Fruit fly (Drosophila melanogaster) whole organism: ENCODE data around the gene Tsp33B.

Experiments used
- CG8478 ChIP-seq: fragments of >200 bp; optimal IDR thresholded peaks from 2 replicates; lab custom pipeline; 2018; ENCODE audit warnings: inconsistent platforms
- Dll ChIP-seq: fragments of >200 bp; optimal IDR thresholded peaks from 2 replicates; lab custom pipeline; 2017
- EcR ChIP-seq, 2 experiments: fragments of >200 bp; optimal IDR thresholded peaks; 2 replicates each; lab custom pipeline; 2017; ENCODE audit warnings: missing biosample characterization in 2 of 2, missing genetic modification characterization in 2 of 2, missing genetic modification reagents in 2 of 2
- pan ChIP-seq: fragments of >200 bp; optimal IDR thresholded peaks from 2 replicates; lab custom pipeline; 2017
- psq ChIP-seq: fragments of >200 bp; optimal IDR thresholded peaks from 2 replicates; lab custom pipeline; 2017
- usp ChIP-seq: fragments of >200 bp; optimal IDR thresholded peaks from 2 replicates; lab custom pipeline; 2017; ENCODE audit warnings: missing biosample characterization, missing genetic modification characterization, mixed read lengths

Tsp33B gene

DNA sequence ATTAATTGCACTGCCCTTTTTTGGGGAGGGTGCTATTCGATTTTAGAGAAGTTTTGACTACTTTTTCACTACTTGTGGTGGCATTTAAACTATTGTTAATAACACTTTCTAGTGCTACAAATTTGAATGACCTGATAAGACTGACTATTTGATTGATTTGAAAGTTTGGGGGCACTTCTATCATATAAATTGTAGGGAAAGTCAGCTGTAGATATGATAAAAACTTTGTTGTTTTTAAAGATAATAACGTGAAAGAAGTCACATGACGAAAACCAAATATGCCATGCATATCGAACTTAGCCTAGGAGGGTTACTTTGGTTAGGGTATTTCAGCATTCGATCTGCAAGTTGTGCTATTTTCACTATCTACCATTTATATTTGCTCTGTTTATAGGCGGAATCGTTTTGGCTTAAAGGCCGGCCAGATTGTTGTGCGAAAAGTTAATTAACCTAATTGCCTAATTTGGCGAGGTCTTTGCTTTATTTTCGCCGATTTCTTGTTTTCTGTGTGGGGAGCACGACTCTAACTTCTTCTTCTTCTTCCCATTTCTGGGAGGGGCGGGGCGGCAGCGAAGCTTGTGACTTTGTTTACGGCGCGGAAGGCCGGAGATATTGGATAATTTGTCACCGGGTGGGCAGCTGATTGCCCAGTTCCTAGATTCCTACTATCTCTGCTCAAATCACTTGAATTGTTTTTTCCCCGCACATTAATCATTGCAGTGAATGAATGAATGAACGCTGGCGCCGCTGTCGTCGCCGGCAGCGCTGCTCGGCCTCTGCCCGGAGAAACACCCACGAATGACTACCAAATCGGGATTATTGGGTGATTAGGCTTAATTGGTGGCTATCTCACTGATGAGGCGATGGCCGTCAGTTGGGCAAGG, 20.9 kb upstream of the Tsp33B start:
- peak; percentile 26 for TF ChIP-seq Dll (lab: Kevin White, UChicago)
- TF ChIP-seq usp (GFP tag; lab: Kevin White, UChicago) = no peak

DNA sequence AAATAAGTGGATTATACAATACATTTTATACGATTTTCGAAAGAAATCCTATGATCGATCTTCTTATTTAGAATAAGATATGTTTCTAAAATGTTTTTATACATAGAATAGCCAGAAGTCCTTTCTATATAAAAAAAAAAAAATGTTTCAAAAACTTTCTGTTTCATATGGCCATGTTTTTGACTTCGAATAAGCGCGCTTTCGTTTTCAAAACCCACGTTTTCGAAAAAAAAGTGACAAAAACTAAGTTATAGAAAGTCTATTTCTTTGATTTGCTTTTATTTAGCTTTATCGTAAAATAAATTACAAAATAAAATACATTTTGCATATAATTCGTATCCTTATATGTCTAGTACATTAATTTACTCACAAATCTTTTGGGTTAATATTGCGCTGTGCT, 17.7 kb upstream of the Tsp33B start:
- no peak for TF ChIP-seq usp (GFP tag; lab: Kevin White, UChicago)
- TF ChIP-seq Dll (lab: Kevin White, UChicago) = no peak
- TF ChIP-seq CG8478 (lab: Kevin White, UChicago) = no peak
- TF ChIP-seq psq = no peak
- TF ChIP-seq pan (lab: Kevin White, UChicago) = no peak
- no peak for TF ChIP-seq EcR (GFP tag; optimal IDR thresholded peaks at IDR 0.05; lab: Kevin White, UChicago)

DNA sequence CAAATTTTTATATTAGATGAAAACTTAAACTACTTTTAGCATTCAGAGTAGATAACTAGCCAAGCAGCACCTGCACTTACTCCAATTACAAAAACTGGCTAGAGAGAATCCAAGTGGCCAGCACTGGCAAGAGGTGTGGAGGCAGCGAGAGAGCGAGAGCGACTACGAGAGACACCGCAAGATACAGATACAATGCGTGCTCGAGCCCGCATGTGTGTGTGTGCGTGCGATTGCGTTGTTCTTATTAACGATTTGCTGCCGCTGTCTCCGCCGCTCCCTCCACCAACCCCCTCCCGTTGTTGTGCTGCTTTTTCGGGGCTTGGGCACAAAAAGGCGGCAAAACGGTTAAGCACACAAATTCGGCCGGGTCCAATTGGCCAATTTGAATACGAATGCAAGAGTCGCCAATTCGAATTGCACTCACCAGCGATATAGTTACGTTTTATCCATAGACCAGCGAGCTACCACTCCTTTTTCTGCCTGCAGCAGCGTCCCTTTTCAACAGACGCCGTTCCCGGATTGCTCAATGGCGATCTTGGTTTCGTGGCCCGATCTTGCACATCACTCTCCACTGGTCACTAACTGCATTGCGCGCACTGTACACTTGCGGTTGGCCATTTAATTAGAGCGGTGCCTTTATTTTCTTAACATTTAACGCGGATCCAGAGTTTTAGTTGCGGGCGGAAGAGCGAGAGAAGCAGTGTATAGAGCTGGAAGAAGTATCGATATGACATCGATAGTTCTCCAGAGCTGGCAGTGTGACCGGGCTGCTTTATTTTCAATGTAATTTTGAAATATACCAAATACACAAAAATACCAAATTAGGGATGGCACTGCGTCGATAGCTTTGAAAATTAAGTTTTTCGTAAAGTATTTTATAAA, 16.8 kb upstream of the Tsp33B start, which contains the start of gene crol:
Gene crol (minus strand): TSS at position 737 of the 882 bp plus-strand sequence.
- TF ChIP-seq Dll (lab: Kevin White, UChicago) (peak; percentile 89), EcR (GFP tag; optimal IDR thresholded peaks at IDR 0.05; lab: Kevin White, UChicago) (no peak)

DNA sequence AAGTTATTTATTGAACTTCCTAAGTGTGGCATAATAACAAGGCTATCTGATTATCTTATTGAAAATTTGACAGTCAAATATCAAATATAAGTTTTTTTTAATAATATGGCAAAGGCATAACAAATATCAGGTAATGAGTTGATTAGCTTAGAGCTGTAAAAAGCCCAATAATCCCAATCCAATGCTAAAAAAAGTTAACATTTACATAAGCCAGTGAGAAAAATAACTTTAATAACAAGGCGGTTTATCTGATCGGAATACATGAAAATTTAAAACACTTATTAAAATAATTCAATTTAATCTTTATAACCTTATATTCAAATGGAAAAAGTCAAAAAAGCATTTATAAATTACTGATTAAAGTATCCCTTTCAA, 16.1 kb upstream of the Tsp33B start:
- TF ChIP-seq pan (lab: Kevin White, UChicago) (no peak), usp (GFP tag; lab: Kevin White, UChicago) (no peak), CG8478 (lab: Kevin White, UChicago) (no peak), psq (no peak), Dll (lab: Kevin White, UChicago) (no peak), EcR (GFP tag; optimal IDR thresholded peaks at IDR 0.05; lab: Kevin White, UChicago) (no peak)

DNA sequence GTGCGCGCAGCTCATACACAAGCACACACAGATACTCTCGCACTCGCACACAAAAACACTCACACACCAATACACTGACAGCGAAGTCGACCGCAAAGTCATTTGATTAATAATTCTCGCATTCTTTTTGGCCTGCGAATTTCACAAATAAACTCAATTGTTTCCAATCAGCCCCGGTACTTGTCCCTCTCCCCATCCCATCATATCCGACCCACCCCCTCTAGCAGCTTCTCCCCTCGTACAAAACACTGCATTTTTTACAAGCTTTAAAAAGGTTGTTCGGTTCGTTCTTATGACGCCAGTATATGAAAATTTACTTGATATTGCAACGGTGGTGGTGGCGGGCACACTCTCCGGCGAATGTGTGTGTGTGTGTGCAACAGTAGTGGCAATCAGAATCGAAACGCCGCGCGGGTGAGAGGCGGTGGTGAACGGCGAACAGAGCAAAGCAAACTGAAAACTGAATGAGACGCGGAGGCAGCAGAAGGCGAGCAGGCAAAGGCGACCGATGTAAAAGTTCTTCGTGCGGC, 15.6 kb upstream of the Tsp33B start:
- TF ChIP-seq EcR (GFP tag; optimal IDR thresholded peaks at IDR 0.05; lab: Kevin White, UChicago) = peak in 1 of 2 experiments; percentile 29
- TF ChIP-seq psq = no peak
- TF ChIP-seq usp (GFP tag; lab: Kevin White, UChicago) = no peak
- no peak for TF ChIP-seq pan (lab: Kevin White, UChicago)
- peak; percentile 32 for TF ChIP-seq CG8478 (lab: Kevin White, UChicago)
- TF ChIP-seq Dll (lab: Kevin White, UChicago) = peak; percentile 70

DNA sequence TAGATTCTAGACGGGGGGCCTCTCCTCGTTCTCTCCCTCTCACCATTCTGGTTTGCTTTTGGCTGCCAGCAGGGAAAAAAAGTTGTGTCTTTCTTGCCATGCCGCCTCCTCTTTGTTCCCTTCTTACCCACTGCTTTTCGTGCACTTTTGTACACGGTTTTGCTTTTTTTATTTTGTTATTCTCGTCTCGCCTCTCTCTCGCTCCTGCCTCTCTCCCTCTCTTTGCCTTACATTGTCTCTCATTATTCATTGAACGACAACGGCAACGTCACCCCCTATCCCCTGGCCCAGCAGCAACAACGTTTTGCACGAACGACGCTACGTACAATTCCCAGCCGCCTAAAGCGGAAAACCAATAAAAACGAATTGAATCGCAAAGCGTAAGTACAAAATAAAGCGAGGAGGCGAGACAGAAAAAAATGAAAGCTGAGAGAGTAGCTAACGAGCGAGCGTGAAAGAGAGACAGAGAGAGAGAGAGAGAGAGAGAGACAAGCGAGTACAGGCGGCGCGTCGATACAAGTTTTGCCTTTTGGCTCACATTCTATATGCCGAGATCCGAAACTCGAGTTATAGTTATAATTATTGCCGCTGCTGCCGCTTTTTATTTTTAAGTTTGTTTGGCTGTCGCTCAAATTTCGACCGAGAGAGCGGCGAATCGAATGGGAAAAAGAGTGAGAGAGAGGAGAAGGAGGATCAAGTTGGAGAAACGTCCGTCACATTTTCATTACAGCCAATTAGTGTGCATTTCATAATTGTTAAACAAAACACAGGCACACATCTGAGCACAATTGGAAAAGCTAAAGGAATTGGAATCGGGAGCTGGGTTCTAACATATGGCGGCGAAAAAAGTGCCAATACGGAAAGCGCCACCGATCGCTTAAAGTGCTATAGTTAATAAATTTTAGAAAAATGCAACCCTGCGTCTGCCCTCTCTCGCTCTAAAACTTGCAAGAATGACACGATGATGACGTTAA, 14.8 kb upstream of the Tsp33B start:
- TF ChIP-seq Dll (lab: Kevin White, UChicago) (peak; percentile 92), psq (peak; percentile 81), usp (GFP tag; lab: Kevin White, UChicago) (no peak)

DNA sequence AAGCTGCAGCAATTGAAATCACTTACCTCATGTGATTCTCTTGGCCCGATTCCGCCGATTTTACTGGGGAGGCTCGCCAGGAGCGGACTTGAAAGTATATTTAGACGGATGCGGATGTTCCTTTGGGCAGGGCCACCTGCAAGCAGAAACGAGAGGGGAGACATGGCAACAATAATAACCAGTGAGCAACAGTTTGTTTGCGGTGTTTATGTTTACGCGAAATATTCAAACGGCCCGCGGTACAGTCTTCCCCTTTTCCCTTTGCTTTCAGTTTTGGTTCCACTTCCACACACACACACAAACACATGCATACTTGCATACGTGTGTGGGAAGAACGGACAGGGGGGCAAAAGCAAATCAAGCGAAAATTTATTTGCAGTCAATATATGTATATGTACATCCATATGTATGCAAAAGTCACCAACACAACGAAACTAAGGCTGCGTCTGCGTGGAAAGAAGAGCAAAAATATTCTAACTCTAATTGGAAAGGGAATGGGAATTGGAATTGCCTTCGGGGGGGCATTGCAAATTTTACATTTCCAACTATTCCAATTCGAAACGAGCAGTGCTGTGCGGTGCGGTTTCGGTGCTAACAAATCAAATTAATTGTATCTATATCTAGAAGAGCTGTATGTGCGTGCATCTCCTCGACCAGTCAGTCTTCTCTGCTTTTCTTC, 14.0 kb upstream of the Tsp33B start:
- TF ChIP-seq pan (lab: Kevin White, UChicago) (no peak), CG8478 (lab: Kevin White, UChicago) (no peak), usp (GFP tag; lab: Kevin White, UChicago) (no peak), psq (no peak), Dll (lab: Kevin White, UChicago) (no peak), EcR (GFP tag; optimal IDR thresholded peaks at IDR 0.05; lab: Kevin White, UChicago) (no peak)

DNA sequence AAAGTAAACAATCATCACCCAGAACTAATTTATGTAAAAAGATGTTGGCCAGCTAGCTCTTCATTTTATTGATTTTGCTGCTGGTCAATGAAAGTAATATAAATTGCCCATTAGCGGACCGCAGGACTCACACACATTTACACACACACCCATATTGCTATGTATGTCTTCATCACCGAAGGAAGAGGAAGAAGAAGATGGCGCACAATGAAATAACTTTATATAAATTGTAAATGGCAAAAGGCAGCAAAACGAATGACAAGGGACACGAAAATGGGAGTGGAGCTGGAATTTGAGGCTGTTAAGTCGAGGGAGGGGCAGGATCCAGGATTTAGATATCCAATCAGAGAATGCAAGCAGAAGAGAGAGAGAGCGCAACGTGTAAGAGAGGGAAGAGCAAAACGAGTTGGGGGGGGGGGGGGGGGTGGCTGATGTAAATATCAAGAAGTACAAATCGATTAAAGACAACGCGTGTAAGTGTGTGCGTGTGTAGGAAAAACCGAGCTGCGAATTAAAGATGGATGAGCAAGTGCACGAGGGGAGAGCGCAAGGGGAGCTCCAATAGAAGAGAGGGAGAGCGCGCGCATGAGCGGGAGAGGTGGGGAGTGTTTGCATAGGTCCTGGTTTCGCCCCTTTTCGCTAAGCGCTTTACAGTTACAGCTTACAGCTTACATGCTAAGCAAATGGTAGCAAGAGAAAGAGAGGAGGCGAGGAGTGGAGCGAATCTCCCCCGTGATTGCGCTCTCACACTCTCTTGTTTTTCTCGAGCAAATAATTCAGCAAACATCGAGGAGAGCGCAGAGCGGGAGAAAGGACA, 12.3 kb upstream of the Tsp33B start:
- no peak for TF ChIP-seq pan (lab: Kevin White, UChicago)
- TF ChIP-seq CG8478 (lab: Kevin White, UChicago) = no peak
- peak; percentile 85 for TF ChIP-seq Dll (lab: Kevin White, UChicago)
- no peak for TF ChIP-seq usp (GFP tag; lab: Kevin White, UChicago)
- TF ChIP-seq EcR (GFP tag; optimal IDR thresholded peaks at IDR 0.05; lab: Kevin White, UChicago) = no peak
- no peak for TF ChIP-seq psq

DNA sequence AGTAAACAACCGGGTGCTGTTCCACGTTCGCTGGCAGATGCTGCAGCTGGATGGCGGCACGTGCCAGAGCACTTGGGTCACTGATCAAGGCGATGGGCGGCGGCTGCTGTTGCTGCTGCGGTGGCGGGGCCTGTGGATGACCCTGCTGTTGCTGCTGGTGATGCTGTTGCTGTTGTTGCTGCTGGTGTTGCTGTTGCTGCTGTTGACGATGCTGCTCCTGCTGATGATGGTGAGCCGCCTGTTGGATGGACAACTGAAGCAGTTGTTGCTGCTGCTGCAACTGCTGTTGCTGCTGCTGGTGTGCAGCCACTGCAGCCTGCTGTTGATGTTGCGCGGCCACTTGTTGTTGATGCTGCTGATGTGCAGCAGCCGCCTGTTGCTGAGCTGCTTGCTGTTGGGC, 5.0 kb upstream of the Tsp33B start:
- TF ChIP-seq usp (GFP tag; lab: Kevin White, UChicago) (no peak), Dll (lab: Kevin White, UChicago) (no peak), CG8478 (lab: Kevin White, UChicago) (no peak), EcR (GFP tag; optimal IDR thresholded peaks at IDR 0.05; lab: Kevin White, UChicago) (no peak), pan (lab: Kevin White, UChicago) (no peak), psq (no peak)
